Fruit fly (Drosophila melanogaster) whole organism, embryonic: Measurements from ENCODE around the gene Fbxl4.

Experiments
- Aef1 ChIP-seq: fragments of 200-800 bp; sonication (Bioruptor generic); IDR thresholded peaks from 3 replicates; pipeline ENCODE4 v1.3.6; 2022; ENCODE audit warnings: missing biosample characterization, missing genetic modification characterization
- CG11398 ChIP-seq: fragments of 200-800 bp; sonication (Bioruptor generic); optimal IDR thresholded peaks from 2 replicates; lab custom pipeline; 2016; ENCODE audit warnings: missing biosample characterization, missing genetic modification characterization
- CG11456 ChIP-seq: fragments of 200-800 bp; sonication (Bioruptor generic); IDR thresholded peaks from 3 replicates; pipeline ENCODE4 v1.3.6; 2022; ENCODE audit warnings: missing biosample characterization, missing genetic modification characterization
- CG12744 ChIP-seq: fragments of 200-800 bp; sonication (Bioruptor generic); optimal IDR thresholded peaks from 2 replicates; lab custom pipeline; 2016; ENCODE audit warnings: missing biosample characterization, missing genetic modification characterization
- CG13296 ChIP-seq: fragments of 200-800 bp; sonication (Bioruptor generic); optimal IDR thresholded peaks from 3 replicates; lab custom pipeline; 2018; ENCODE audit warnings: missing biosample characterization, mild to moderate bottlenecking, missing genetic modification characterization
- CG15011 ChIP-seq: fragments of 200-800 bp; sonication (Bioruptor generic); optimal IDR thresholded peaks from 3 replicates; lab custom pipeline; 2018; ENCODE audit warnings: missing biosample characterization, mild to moderate bottlenecking, missing genetic modification characterization
- CG15479 ChIP-seq: fragments of 200-800 bp; sonication (Bioruptor generic); optimal IDR thresholded peaks from 3 replicates; lab custom pipeline; 2019; ENCODE audit warnings: missing biosample characterization, mild to moderate bottlenecking, missing genetic modification characterization, moderate library complexity
- CG17568 ChIP-seq: fragments of 200-800 bp; sonication (Bioruptor generic); optimal IDR thresholded peaks from 2 replicates; lab custom pipeline; 2018; ENCODE audit warnings: missing biosample characterization, mild to moderate bottlenecking, missing genetic modification characterization, moderate library complexity
- CG17912 ChIP-seq: fragments of 200-800 bp; sonication (Bioruptor generic); optimal IDR thresholded peaks from 2 replicates; lab custom pipeline; 2018; ENCODE audit warnings: missing biosample characterization, mild to moderate bottlenecking, missing genetic modification characterization
- CG18011 ChIP-seq: fragments of 200-800 bp; sonication (Bioruptor generic); optimal IDR thresholded peaks from 2 replicates; lab custom pipeline; 2017; ENCODE audit warnings: missing biosample characterization, missing genetic modification characterization, mild to moderate bottlenecking, moderate library complexity, missing genotype
- CG18599 ChIP-seq: fragments of 200-800 bp; sonication (Bioruptor generic); optimal IDR thresholded peaks from 3 replicates; lab custom pipeline; 2017; ENCODE audit warnings: missing biosample characterization, missing genetic modification characterization, mild to moderate bottlenecking, moderate library complexity, missing genetic modification reagents
- CG31365 ChIP-seq: fragments of 200-800 bp; sonication (Bioruptor generic); optimal IDR thresholded peaks from 2 replicates; lab custom pipeline; 2018; ENCODE audit warnings: missing biosample characterization, mild to moderate bottlenecking, missing genetic modification characterization
- CG4282 ChIP-seq: fragments of 200-800 bp; sonication (Bioruptor generic); optimal IDR thresholded peaks from 2 replicates; lab custom pipeline; 2016; ENCODE audit warnings: missing biosample characterization, missing genetic modification characterization
- CG4360 ChIP-seq: fragments of 200-800 bp; sonication (Bioruptor generic); IDR thresholded peaks from 2 replicates; pipeline ENCODE4 v1.3.6; 2022; ENCODE audit warnings: missing biosample characterization, missing genetic modification characterization
- CG4730 ChIP-seq: fragments of 200-800 bp; sonication (Bioruptor generic); IDR thresholded peaks from 2 replicates; pipeline ENCODE4 v1.3.6; 2022; ENCODE audit warnings: missing biosample characterization, missing genetic modification characterization
- CG6854 ChIP-seq: fragments of 200-800 bp; sonication (Bioruptor generic); optimal IDR thresholded peaks from 3 replicates; lab custom pipeline; 2017; ENCODE audit warnings: missing biosample characterization, mild to moderate bottlenecking, missing genetic modification characterization
- CG7987 ChIP-seq: fragments of 200-800 bp; sonication (Bioruptor generic); optimal IDR thresholded peaks from 2 replicates; lab custom pipeline; 2018; ENCODE audit warnings: missing biosample characterization, mild to moderate bottlenecking, missing genetic modification characterization, moderate library complexity
- CG8089 ChIP-seq: fragments of 200-800 bp; sonication (Bioruptor generic); optimal IDR thresholded peaks from 3 replicates; lab custom pipeline; 2016; ENCODE audit warnings: missing biosample characterization, missing genetic modification characterization
- CG8765 ChIP-seq: fragments of 200-800 bp; sonication (Bioruptor generic); IDR thresholded peaks from 2 replicates; pipeline ENCODE4 v1.3.6; 2022; ENCODE audit warnings: missing biosample characterization, missing genetic modification characterization
- Deaf1 ChIP-seq: fragments of 200-800 bp; optimal IDR thresholded peaks from 3 replicates; lab custom pipeline; 2019; ENCODE audit warnings: missing biosample characterization, mild to moderate bottlenecking, missing genetic modification characterization, moderate library complexity
- Ets97D ChIP-seq: fragments of 200-800 bp; sonication (Bioruptor generic); optimal IDR thresholded peaks from 3 replicates; lab custom pipeline; 2016; ENCODE audit warnings: missing biosample characterization, missing genetic modification characterization
- HLH4C ChIP-seq: fragments of 200-800 bp; sonication (Bioruptor generic); IDR thresholded peaks from 3 replicates; pipeline ENCODE4 v1.3.6; 2022; ENCODE audit warnings: missing biosample characterization, missing genetic modification characterization; ENCODE audit not compliant: partially characterized antibody
- MBD-R2 ChIP-seq: fragments of 200-800 bp; sonication (Bioruptor generic); IDR thresholded peaks from 2 replicates; pipeline ENCODE4 v1.3.6; 2022; ENCODE audit warnings: missing biosample characterization, missing genetic modification characterization
- NC2β ChIP-seq: fragments of 200-800 bp; sonication (Bioruptor generic); optimal IDR thresholded peaks from 2 replicates; lab custom pipeline; 2016; ENCODE audit warnings: missing biosample characterization, missing genetic modification characterization
- NFAT ChIP-seq: fragments of 200-800 bp; sonication (Bioruptor generic); IDR thresholded peaks from 2 replicates; pipeline ENCODE4 v1.3.6; 2022; ENCODE audit warnings: missing biosample characterization, missing genetic modification characterization
- Rfx ChIP-seq: fragments of 200-800 bp; sonication (Bioruptor generic); IDR thresholded peaks from 2 replicates; pipeline ENCODE4 v1.3.6; 2022; ENCODE audit warnings: missing biosample characterization, missing genetic modification characterization
- Taf1 ChIP-seq: fragments of 200-800 bp; sonication (Bioruptor generic); IDR thresholded peaks from 2 replicates; pipeline ENCODE4 v1.3.6; 2022; ENCODE audit warnings: missing biosample characterization, missing genetic modification characterization
- Tbp ChIP-seq: fragments of >200 bp; optimal IDR thresholded peaks from 2 replicates; lab custom pipeline; 2018; ENCODE audit warnings: missing biosample characterization, missing genetic modification characterization
- Xrp1 ChIP-seq: fragments of 200-800 bp; sonication (Bioruptor generic); IDR thresholded peaks from 2 replicates; pipeline ENCODE4 v1.3.6; 2022; ENCODE audit warnings: missing biosample characterization, missing genetic modification characterization
- ara ChIP-seq: fragments of 200-800 bp; sonication (Bioruptor generic); IDR thresholded peaks from 2 replicates; pipeline ENCODE4 v1.3.6; 2022; ENCODE audit warnings: missing biosample characterization, missing genetic modification characterization
- cas ChIP-seq: fragments of 200-800 bp; sonication (Bioruptor generic); IDR thresholded peaks from 2 replicates; pipeline ENCODE4 v1.3.6; 2022; ENCODE audit warnings: missing biosample characterization, missing genetic modification characterization
- cg ChIP-seq: fragments of 200-800 bp; sonication (Bioruptor generic); optimal IDR thresholded peaks from 3 replicates; lab custom pipeline; 2019; ENCODE audit warnings: missing biosample characterization, mild to moderate bottlenecking, missing genetic modification characterization, moderate library complexity
- chinmo ChIP-seq: fragments of 200-800 bp; sonication (Bioruptor generic); IDR thresholded peaks from 4 replicates; pipeline ENCODE4 v1.3.6; 2022; ENCODE audit warnings: missing biosample characterization, missing genetic modification characterization; ENCODE audit not compliant: partially characterized antibody
- ci ChIP-seq: fragments of 200-800 bp; sonication (Bioruptor generic); IDR thresholded peaks from 3 replicates; pipeline ENCODE4 v1.3.6; 2022; ENCODE audit warnings: missing biosample characterization, missing genetic modification characterization
- crol ChIP-seq: fragments of 200-800 bp; sonication (Bioruptor generic); IDR thresholded peaks from 2 replicates; pipeline ENCODE4 v1.3.6; 2022; ENCODE audit warnings: missing biosample characterization, missing genetic modification characterization
- emc ChIP-seq: fragments of 200-800 bp; sonication (Bioruptor generic); optimal IDR thresholded peaks from 2 replicates; lab custom pipeline; 2016; ENCODE audit warnings: missing biosample characterization, missing genetic modification characterization
- gcm ChIP-seq: fragments of 200-800 bp; sonication (Bioruptor generic); optimal IDR thresholded peaks from 2 replicates; lab custom pipeline; 2019; ENCODE audit warnings: missing biosample characterization, mild to moderate bottlenecking, missing genetic modification characterization, moderate library complexity
- knrl ChIP-seq: fragments of 200-800 bp; sonication (Bioruptor generic); IDR thresholded peaks from 3 replicates; pipeline ENCODE4 v1.3.6; 2022; ENCODE audit warnings: missing biosample characterization, missing genetic modification characterization; ENCODE audit not compliant: partially characterized antibody
- lmd ChIP-seq: fragments of 200-800 bp; sonication (Bioruptor generic); IDR thresholded peaks from 2 replicates; pipeline ENCODE4 v1.3.6; 2022; ENCODE audit warnings: missing biosample characterization, missing genetic modification characterization
- mld ChIP-seq: fragments of 200-800 bp; sonication (Bioruptor generic); IDR thresholded peaks from 3 replicates; pipeline ENCODE4 v1.3.6; 2022; ENCODE audit warnings: missing biosample characterization, missing genetic modification characterization; ENCODE audit not compliant: partially characterized antibody
- nerfin-1 ChIP-seq: fragments of 200-800 bp; sonication (Bioruptor generic); optimal IDR thresholded peaks from 3 replicates; lab custom pipeline; 2019; ENCODE audit warnings: missing biosample characterization, mild to moderate bottlenecking, missing genetic modification characterization, moderate library complexity
- nerfin-2 ChIP-seq: fragments of 200-800 bp; sonication (Bioruptor generic); IDR thresholded peaks from 2 replicates; pipeline ENCODE4 v1.3.6; 2022; ENCODE audit warnings: missing biosample characterization, missing genetic modification characterization; ENCODE audit not compliant: partially characterized antibody
- nom ChIP-seq: fragments of 200-800 bp; sonication (Bioruptor generic); optimal IDR thresholded peaks from 2 replicates; lab custom pipeline; 2017; ENCODE audit warnings: missing biosample characterization, missing genetic modification characterization, mild to moderate bottlenecking, moderate library complexity, missing genetic modification reagents
- onecut ChIP-seq: fragments of 200-800 bp; sonication (Bioruptor generic); IDR thresholded peaks from 2 replicates; pipeline ENCODE4 v1.3.6; 2022; ENCODE audit warnings: missing biosample characterization, missing genetic modification characterization
- phol ChIP-seq: fragments of 200-800 bp; sonication (Bioruptor generic); optimal IDR thresholded peaks from 3 replicates; lab custom pipeline; 2018; ENCODE audit warnings: missing biosample characterization, mild to moderate bottlenecking, missing genetic modification characterization, moderate library complexity
- pros ChIP-seq: fragments of 200-800 bp; sonication (Bioruptor generic); optimal IDR thresholded peaks from 3 replicates; lab custom pipeline; 2019; ENCODE audit warnings: missing biosample characterization, mild to moderate bottlenecking, missing genetic modification characterization, moderate library complexity
- pum ChIP-seq: fragments of 200-800 bp; sonication (Bioruptor generic); optimal IDR thresholded peaks from 2 replicates; lab custom pipeline; 2016; ENCODE audit warnings: missing biosample characterization, missing genetic modification characterization
- pzg ChIP-seq: fragments of 200-800 bp; sonication (Bioruptor generic); optimal IDR thresholded peaks from 3 replicates; lab custom pipeline; 2018; ENCODE audit warnings: missing biosample characterization, mild to moderate bottlenecking, missing genetic modification characterization, moderate library complexity
- sr ChIP-seq: fragments of 200-800 bp; sonication (Bioruptor generic); IDR thresholded peaks from 3 replicates; pipeline ENCODE4 v1.3.6; 2022; ENCODE audit warnings: missing biosample characterization, missing genetic modification characterization
- twi ChIP-seq: fragments of 200-800 bp; optimal IDR thresholded peaks from 2 replicates; lab custom pipeline; 2019; ENCODE audit warnings: missing biosample characterization, mild to moderate bottlenecking, missing genetic modification characterization, moderate library complexity

The Fbxl4 gene

dm6 chrX:14221995-14222394 is 15.7 kb downstream of the Fbxl4 start:
- TF ChIP-seq ci, result 0 out of 3 replicates have a peak, but pooled peaks have one; percentile 25
- TF ChIP-seq NFAT (GFP tag; lab: Robert Waterston, UW), result no peak
- no peak for TF ChIP-seq twi (tag; lab: Kevin White, UChicago)
- no peak for TF ChIP-seq CG15011 (GFP tag; lab: Kevin White, UChicago)
- peak; percentile 94 for TF ChIP-seq crol (GFP tag; lab: Robert Waterston, UW)
- TF ChIP-seq nerfin-1 (tag; lab: Kevin White, UChicago), result peak; percentile 77
- 0 out of 4 replicates have a peak, but pooled peaks have one; percentile 37 for TF ChIP-seq chinmo (GFP tag; lab: Robert Waterston, UW)
- TF ChIP-seq Aef1 (GFP tag; lab: Robert Waterston, UW), result no peak
- TF ChIP-seq nom (GFP tag; lab: Kevin White, UChicago), result peak; percentile 38
- TF ChIP-seq Deaf1 (tag; lab: Kevin White, UChicago), result peak; percentile 91

dm6 chrX:14221182-14221581 is 16.5 kb downstream of the Fbxl4 start:
- TF ChIP-seq CG18011 (GFP tag; lab: Kevin White, UChicago), result no peak
- TF ChIP-seq CG17912 (GFP tag; lab: Kevin White, UChicago), result no peak
- TF ChIP-seq emc (GFP tag; lab: Kevin White, UChicago), result no peak
- TF ChIP-seq Rfx (GFP tag; lab: Robert Waterston, UW), result no peak
- TF ChIP-seq CG7987 (GFP tag; lab: Kevin White, UChicago), result no peak
- TF ChIP-seq CG4282, result no peak
- no peak for TF ChIP-seq onecut (GFP tag; lab: Robert Waterston, UW)
- TF ChIP-seq ci, result no peak
- no peak for TF ChIP-seq ara (GFP tag; lab: Robert Waterston, UW)
- peak; percentile 25 for TF ChIP-seq gcm (GFP tag; lab: Kevin White, UChicago)
- TF ChIP-seq CG6854, result no peak
- peak; percentile 39 for TF ChIP-seq pros
- no peak for TF ChIP-seq CG4360 (GFP tag; lab: Robert Waterston, UW)
- no peak for TF ChIP-seq nerfin-2 (GFP tag; lab: Robert Waterston, UW)
- TF ChIP-seq cas (GFP tag; lab: Robert Waterston, UW), result no peak
- no peak for TF ChIP-seq CG11398 (GFP tag; lab: Kevin White, UChicago)
- no peak for TF ChIP-seq phol (tag; lab: Kevin White, UChicago)
- TF ChIP-seq Xrp1, result no peak
- peak; percentile 12 for TF ChIP-seq cg (GFP tag; lab: Kevin White, UChicago)
- TF ChIP-seq CG4730 (GFP tag; lab: Robert Waterston, UW), result no peak
- no peak for TF ChIP-seq MBD-R2 (GFP tag; lab: Robert Waterston, UW)
- TF ChIP-seq Ets97D (GFP tag; lab: Kevin White, UChicago), result no peak
- TF ChIP-seq CG13296 (GFP tag; lab: Kevin White, UChicago), result no peak
- TF ChIP-seq CG15479 (GFP tag; lab: Kevin White, UChicago), result peak; percentile 88
- TF ChIP-seq CG17568 (GFP tag; lab: Kevin White, UChicago), result no peak
- TF ChIP-seq lmd, result no peak
- TF ChIP-seq HLH4C (GFP tag; lab: Robert Waterston, UW), result no peak
- TF ChIP-seq, all 482 proteins: peak for 4

- TF ChIP-seq CG11456 (GFP tag; lab: Robert Waterston, UW) (peak; percentile 81), CG31365 (tag; lab: Kevin White, UChicago) (peak; percentile 32), CG12744 (GFP tag; lab: Kevin White, UChicago) (peak; percentile 66), pzg (GFP tag; lab: Kevin White, UChicago) (no peak), NC2β (GFP tag; lab: Kevin White, UChicago) (peak; percentile 71), Taf1 (GFP tag; lab: Robert Waterston, UW) (peak; percentile 74), mld (GFP tag; lab: Robert Waterston, UW) (no peak), CG8089 (peak; percentile 40), CG8765 (GFP tag; lab: Robert Waterston, UW) (peak; percentile 62), Tbp (GFP tag; lab: Kevin White, UChicago) (no peak), crol (GFP tag; lab: Robert Waterston, UW) (peak; percentile 35; the same call in 1 of the 2 replicates), knrl (no peak), sr (GFP tag; lab: Robert Waterston, UW) (no peak), pum (GFP tag; lab: Kevin White, UChicago) (peak; percentile 69), CG18599 (peak; percentile 91)
Observed at dm6 chrX:14218045-14218483, 19.7 kb downstream of the Fbxl4 start.
